Worm (Caenorhabditis elegans) whole organism, L2 larva: Measurements from ENCODE around the gene Y55D9A.2.
A peak's percentile ranks its signal among the peaks of the same experiment; 100 is the strongest.

Experiments
- C34F6.9 ChIP-seq: fragments of 150-350 bp; optimal IDR thresholded peaks from 2 replicates; lab custom pipeline; 2014; ENCODE audit warnings: missing biosample characterization, missing genetic modification characterization
- F13H6.1 ChIP-seq: sonication (generic microtip); optimal IDR thresholded peaks from 2 replicates; lab custom pipeline; 2016; ENCODE audit warnings: missing genetic modification characterization, missing compliant biosample characterization
- R02D3.7 ChIP-seq: fragments of 150-350 bp; optimal IDR thresholded peaks from 2 replicates; lab custom pipeline; 2014; ENCODE audit warnings: missing biosample characterization, missing genetic modification characterization
- Y55F3AM.14 ChIP-seq: fragments of 200-800 bp; sonication (Bioruptor generic); optimal IDR thresholded peaks from 2 replicates; lab custom pipeline; 2018; ENCODE audit warnings: mild to moderate bottlenecking, missing genetic modification characterization, missing compliant biosample characterization
- ZK546.5 ChIP-seq: sonication (generic microtip); optimal IDR thresholded peaks from 2 replicates; lab custom pipeline; 2017; ENCODE audit warnings: missing biosample characterization, missing genetic modification characterization
- alr-1 ChIP-seq: fragments of 150-350 bp; optimal IDR thresholded peaks from 2 replicates; lab custom pipeline; 2014; ENCODE audit warnings: missing biosample characterization, missing genetic modification characterization
- aly-2 ChIP-seq: fragments of 150-350 bp; optimal IDR thresholded peaks from 2 replicates; lab custom pipeline; 2014; ENCODE audit warnings: missing biosample characterization, missing genetic modification characterization
- ama-1 ChIP-seq: fragments of 150-350 bp; optimal IDR thresholded peaks from 2 replicates; lab custom pipeline; 2018; ENCODE audit warnings: inconsistent platforms
- blmp-1 ChIP-seq: sonication (generic microtip); optimal IDR thresholded peaks from 2 replicates; lab custom pipeline; 2017; ENCODE audit warnings: missing genetic modification characterization, mild to moderate bottlenecking, missing compliant biosample characterization, antibody characterized with exemption, moderate library complexity; ENCODE audit not compliant: insufficient read depth
- ceh-16 ChIP-seq: fragments of 150-350 bp; optimal IDR thresholded peaks from 2 replicates; lab custom pipeline; 2014; ENCODE audit warnings: missing biosample characterization, missing genetic modification characterization
- ceh-82 ChIP-seq: fragments of 150-350 bp; optimal IDR thresholded peaks from 2 replicates; lab custom pipeline; 2014; ENCODE audit warnings: missing biosample characterization, missing genetic modification characterization
- crh-2 ChIP-seq: sonication (generic microtip); optimal IDR thresholded peaks from 2 replicates; lab custom pipeline; 2017; ENCODE audit warnings: missing biosample characterization, missing genetic modification characterization
- dmd-4 ChIP-seq: sonication (generic microtip); optimal IDR thresholded peaks from 2 replicates; lab custom pipeline; 2017; ENCODE audit warnings: missing biosample characterization, missing genetic modification characterization
- egl-27 ChIP-seq: sonication (generic microtip); optimal IDR thresholded peaks from 3 replicates; lab custom pipeline; 2017; ENCODE audit warnings: missing biosample characterization, missing genetic modification reagents, missing genetic modification characterization
- elt-1 ChIP-seq: fragments of 150-350 bp; optimal IDR thresholded peaks from 2 replicates; lab custom pipeline; 2014; ENCODE audit warnings: missing biosample characterization, missing genetic modification characterization
- elt-3 ChIP-seq: sonication (generic microtip); optimal IDR thresholded peaks from 2 replicates; lab custom pipeline; 2017; ENCODE audit warnings: missing biosample characterization, missing genetic modification characterization
- fos-1 ChIP-seq: fragments of 150-350 bp; optimal IDR thresholded peaks from 2 replicates; lab custom pipeline; 2014; ENCODE audit warnings: missing biosample characterization, missing genetic modification characterization
- gmeb-1 ChIP-seq: fragments of 150-350 bp; optimal IDR thresholded peaks from 2 replicates; lab custom pipeline; 2014; ENCODE audit warnings: missing biosample characterization, missing genetic modification characterization
- lin-11 ChIP-seq: fragments of 150-350 bp; sonication (generic microtip); optimal IDR thresholded peaks from 2 replicates; lab custom pipeline; 2014; ENCODE audit warnings: missing biosample characterization, missing genetic modification characterization, inconsistent platforms, mixed read lengths
- lin-13 ChIP-seq: fragments of 150-350 bp; optimal IDR thresholded peaks from 2 replicates; lab custom pipeline; 2014; ENCODE audit warnings: missing biosample characterization, missing genetic modification reagents, missing genetic modification characterization
- lin-39 ChIP-seq: fragments of 150-350 bp; optimal IDR thresholded peaks from 2 replicates; lab custom pipeline; 2014; ENCODE audit warnings: missing biosample characterization, missing genetic modification reagents, missing genetic modification characterization
- lsy-2 ChIP-seq, 2 experiments: fragments of 150-350 bp in 1 of 2; sonication (generic microtip) in 1 of 2; optimal IDR thresholded peaks; 2 replicates each; lab custom pipeline; 2014 to 2017; ENCODE audit warnings: missing biosample characterization in 2 of 2, missing genetic modification characterization in 2 of 2
- mab-5 ChIP-seq: fragments of 150-350 bp; optimal IDR thresholded peaks from 2 replicates; lab custom pipeline; 2014; ENCODE audit warnings: missing biosample characterization, missing genetic modification characterization
- mbf-1 ChIP-seq: sonication (generic microtip); optimal IDR thresholded peaks from 2 replicates; lab custom pipeline; 2017; ENCODE audit warnings: missing biosample characterization, missing genetic modification characterization
- mdl-1 ChIP-seq, 2 experiments: fragments of 150-350 bp in 1 of 2; sonication (generic microtip) in 1 of 2; optimal IDR thresholded peaks; 2 replicates each; lab custom pipeline; 2017; ENCODE audit warnings: missing biosample characterization in 2 of 2, missing genetic modification characterization in 2 of 2
- nhr-10 ChIP-seq: sonication (generic microtip); optimal IDR thresholded peaks from 2 replicates; lab custom pipeline; 2017; ENCODE audit warnings: missing biosample characterization, missing genetic modification characterization
- nhr-11 ChIP-seq: fragments of 150-350 bp; optimal IDR thresholded peaks from 2 replicates; lab custom pipeline; 2014; ENCODE audit warnings: missing biosample characterization, missing genetic modification characterization
- nhr-12 ChIP-seq: fragments of 150-350 bp; optimal IDR thresholded peaks from 2 replicates; lab custom pipeline; 2014; ENCODE audit warnings: missing biosample characterization, missing genetic modification characterization
- nhr-129 ChIP-seq: fragments of 150-350 bp; optimal IDR thresholded peaks from 2 replicates; lab custom pipeline; 2014; ENCODE audit warnings: missing biosample characterization, missing genetic modification characterization
- nhr-21 ChIP-seq: fragments of 150-350 bp; optimal IDR thresholded peaks from 2 replicates; lab custom pipeline; 2014; ENCODE audit warnings: missing biosample characterization, missing genetic modification characterization
- nhr-23 ChIP-seq: fragments of 150-350 bp; optimal IDR thresholded peaks from 2 replicates; lab custom pipeline; 2014; ENCODE audit warnings: missing biosample characterization, missing genetic modification reagents, missing genetic modification characterization
- nhr-237 ChIP-seq: fragments of 150-350 bp; optimal IDR thresholded peaks from 2 replicates; lab custom pipeline; 2014; ENCODE audit warnings: missing biosample characterization, missing genetic modification characterization
- nhr-25 ChIP-seq: fragments of 150-350 bp; sonication (generic microtip); optimal IDR thresholded peaks from 3 replicates; lab custom pipeline; 2014; ENCODE audit warnings: missing biosample characterization, missing genetic modification characterization
- nhr-6 ChIP-seq: fragments of 150-350 bp; optimal IDR thresholded peaks from 2 replicates; lab custom pipeline; 2014; ENCODE audit warnings: missing biosample characterization, missing genetic modification characterization
- nhr-77 ChIP-seq: fragments of 150-350 bp; optimal IDR thresholded peaks from 2 replicates; lab custom pipeline; 2014; ENCODE audit warnings: missing biosample characterization, missing genetic modification characterization
- peb-1 ChIP-seq: fragments of 150-350 bp; optimal IDR thresholded peaks from 2 replicates; lab custom pipeline; 2014; ENCODE audit warnings: missing biosample characterization, missing genetic modification characterization
- sem-4 ChIP-seq: fragments of 150-350 bp; optimal IDR thresholded peaks from 2 replicates; lab custom pipeline; 2014; ENCODE audit warnings: missing biosample characterization, missing genetic modification reagents, missing genetic modification characterization
- skn-1 ChIP-seq: sonication (generic microtip); optimal IDR thresholded peaks from 2 replicates; lab custom pipeline; 2017; ENCODE audit warnings: missing biosample characterization, missing genetic modification characterization
- sma-3 ChIP-seq: sonication (generic microtip); optimal IDR thresholded peaks from 2 replicates; lab custom pipeline; 2016; ENCODE audit warnings: missing genetic modification reagents, missing genetic modification characterization, missing compliant biosample characterization
- sma-9 ChIP-seq, 2 experiments: fragments of 150-350 bp in 1 of 2; sonication (generic microtip) in 1 of 2; optimal IDR thresholded peaks; 2 replicates each; lab custom pipeline; 2014 to 2016; ENCODE audit warnings: missing genetic modification characterization in 2 of 2, mild to moderate bottlenecking in 1 of 2, missing biosample characterization in 1 of 2, missing compliant biosample characterization in 1 of 2, missing genetic modification reagents in 1 of 2, moderate library complexity in 1 of 2
- snpc-4 ChIP-seq: fragments of 150-350 bp; optimal IDR thresholded peaks from 2 replicates; lab custom pipeline; 2014; ENCODE audit warnings: missing biosample characterization, missing genetic modification characterization
- unc-39 ChIP-seq: fragments of 150-350 bp; optimal IDR thresholded peaks from 2 replicates; lab custom pipeline; 2014; ENCODE audit warnings: missing biosample characterization, missing genetic modification characterization
- unc-55 ChIP-seq: fragments of 150-350 bp; sonication (generic microtip); optimal IDR thresholded peaks from 3 replicates; lab custom pipeline; 2014; ENCODE audit warnings: missing biosample characterization, missing genetic modification reagents, missing genetic modification characterization
- unc-62 ChIP-seq: fragments of 150-350 bp; optimal IDR thresholded peaks from 2 replicates; lab custom pipeline; 2014; ENCODE audit warnings: missing biosample characterization, missing genetic modification reagents, missing genetic modification characterization
- zag-1 ChIP-seq: fragments of 150-350 bp; optimal IDR thresholded peaks from 2 replicates; lab custom pipeline; 2014; ENCODE audit warnings: missing biosample characterization, missing genetic modification characterization
- ztf-1 ChIP-seq: fragments of 200-800 bp; sonication (Bioruptor generic); conservative IDR thresholded peaks from 2 replicates; pipeline ENCODE4 v1.3.6; 2022; ENCODE audit warnings: missing genetic modification characterization, missing compliant biosample characterization
- ztf-11 ChIP-seq: sonication (generic microtip); optimal IDR thresholded peaks from 2 replicates; lab custom pipeline; 2017; ENCODE audit warnings: missing biosample characterization, missing genetic modification characterization
- ztf-4 ChIP-seq: fragments of 150-350 bp; optimal IDR thresholded peaks from 2 replicates; lab custom pipeline; 2014; ENCODE audit warnings: missing biosample characterization, missing genetic modification characterization

Y55D9A.2 gene

ce11 chrIV:12599158-12599557 is 6.1 kb downstream of the Y55D9A.2 start, which contains the start of gene pgp-1:
Gene pgp-1 (minus strand): TSS chrIV:12599169.
- TF ChIP-seq C34F6.9 (tag; lab: Kevin White, UChicago) (no peak), unc-39 (tag; lab: Kevin White, UChicago) (no peak), sma-3 (GFP tag; lab: Kevin White, UChicago) (no peak), sma-9 (GFP tag; optimal IDR thresholded peaks at IDR 0.05; lab: Kevin White, UChicago) (peak; percentile 83), sma-9 (tag; optimal IDR thresholded peaks at IDR 0.05; lab: Kevin White, UChicago) (no peak), crh-2 (tag; lab: Kevin White, UChicago) (peak; percentile 38), ztf-1 (GFP tag; lab: Robert Waterston, UW) (no peak), mdl-1 (tag; optimal IDR thresholded peaks at IDR 0.05; lab: Kevin White, UChicago) (no peak), fos-1 (peak; percentile 91)

ce11 chrIV:12596960-12597359 is 8.3 kb downstream of the Y55D9A.2 start:
- no peak for TF ChIP-seq blmp-1 (tag; lab: Kevin White, UChicago)
- no peak for TF ChIP-seq ceh-16

ce11 chrIV:12594574-12594973 is 10.7 kb downstream of the Y55D9A.2 start:
- no peak for TF ChIP-seq elt-1 (tag; lab: Kevin White, UChicago)
- TF ChIP-seq nhr-129 (tag; lab: Kevin White, UChicago), result peak; percentile 81
- TF ChIP-seq nhr-11 (tag; lab: Kevin White, UChicago), result no peak
- no peak for TF ChIP-seq mbf-1 (tag; lab: Kevin White, UChicago)
- no peak for TF ChIP-seq ztf-1 (GFP tag; lab: Robert Waterston, UW)
- TF ChIP-seq ztf-11, result no peak
- no peak for TF ChIP-seq nhr-12 (tag; lab: Kevin White, UChicago)
- peak; percentile 68 for TF ChIP-seq gmeb-1 (tag; lab: Kevin White, UChicago)
- peak; percentile 50 for TF ChIP-seq fos-1
- no peak for TF ChIP-seq snpc-4 (tag; lab: Kevin White, UChicago)
- TF ChIP-seq lin-39 (tag; lab: Kevin White, UChicago), result no peak
- TF ChIP-seq unc-39 (tag; lab: Kevin White, UChicago), result no peak
- no peak for TF ChIP-seq ceh-16
- no peak for TF ChIP-seq alr-1 (tag; lab: Kevin White, UChicago)
- TF ChIP-seq unc-55 (GFP tag; lab: Kevin White, UChicago), result peak; percentile 77
- no peak for TF ChIP-seq blmp-1 (tag; lab: Kevin White, UChicago)
- TF ChIP-seq lin-11 (tag; lab: Kevin White, UChicago), result peak; percentile 72
- peak in 1 of 2 experiments; percentile 52 for TF ChIP-seq mdl-1 (tag; optimal IDR thresholded peaks at IDR 0.05; lab: Kevin White, UChicago)
- no peak for TF ChIP-seq ama-1 (lab: Kevin White, UChicago)
- no peak for TF ChIP-seq ZK546.5 (tag; lab: Kevin White, UChicago)
- TF ChIP-seq R02D3.7 (tag; lab: Kevin White, UChicago), result no peak
- TF ChIP-seq crh-2 (tag; lab: Kevin White, UChicago), result peak; percentile 57
- TF ChIP-seq sem-4 (tag; lab: Kevin White, UChicago), result no peak
- no peak for TF ChIP-seq aly-2 (tag; lab: Kevin White, UChicago)
- no peak for TF ChIP-seq nhr-10 (tag; lab: Kevin White, UChicago)
- peak; percentile 77 for TF ChIP-seq C34F6.9 (tag; lab: Kevin White, UChicago)
- no peak for TF ChIP-seq nhr-6 (tag; lab: Kevin White, UChicago)
- TF ChIP-seq sma-9 (GFP tag; optimal IDR thresholded peaks at IDR 0.05; lab: Kevin White, UChicago), result peak; percentile 70
- TF ChIP-seq sma-9 (tag; optimal IDR thresholded peaks at IDR 0.05; lab: Kevin White, UChicago), result no peak
- peak; percentile 60 for TF ChIP-seq zag-1 (tag; lab: Kevin White, UChicago)
- TF ChIP-seq ztf-4 (tag; lab: Kevin White, UChicago), result no peak
- TF ChIP-seq lin-13 (GFP tag; lab: Kevin White, UChicago), result peak; percentile 38
- TF ChIP-seq nhr-25 (tag; lab: Kevin White, UChicago), result no peak
- TF ChIP-seq peb-1 (tag; lab: Kevin White, UChicago), result no peak
- no peak for TF ChIP-seq nhr-77
- peak; percentile 32 for TF ChIP-seq nhr-21 (tag; lab: Kevin White, UChicago)
- TF ChIP-seq sma-3 (GFP tag; lab: Kevin White, UChicago), result peak; percentile 59
- TF ChIP-seq elt-3 (tag; lab: Kevin White, UChicago), result no peak
- peak; percentile 57 to 75 for TF ChIP-seq lsy-2 (tag; optimal IDR thresholded peaks at IDR 0.05; lab: Kevin White, UChicago)
- peak; percentile 45 for TF ChIP-seq mab-5 (tag; lab: Kevin White, UChicago)
- no peak for TF ChIP-seq ceh-82
- peak; percentile 28 for TF ChIP-seq egl-27
- TF ChIP-seq nhr-23, result no peak
- TF ChIP-seq dmd-4 (tag; lab: Kevin White, UChicago), result no peak
- peak; percentile 64 for TF ChIP-seq Y55F3AM.14
- TF ChIP-seq nhr-237 (tag; lab: Kevin White, UChicago), result no peak
- no peak for TF ChIP-seq unc-62 (GFP tag; lab: Kevin White, UChicago)
- no peak for TF ChIP-seq skn-1 (tag; lab: Kevin White, UChicago)
- peak; percentile 66 for TF ChIP-seq F13H6.1
